Worm (Caenorhabditis elegans): ENCODE measurements around the gene gpa-10.

- TF ChIP-seq hmg-4 (GFP tag; optimal IDR thresholded peaks at IDR 0.05) (no peak), ama-1 (optimal IDR thresholded peaks at IDR 0.05) (no peak), tbx-11 (GFP tag; IDR thresholded peaks at IDR 0.05) (no peak), ets-7 (tag; optimal IDR thresholded peaks at IDR 0.05) (no peak), aly-1 (tag; optimal IDR thresholded peaks at IDR 0.05) (no peak), ceh-36 (tag; optimal IDR thresholded peaks at IDR 0.05) (no peak), F13C5.2 (tag; optimal IDR thresholded peaks at IDR 0.05) (no peak), pes-1 (GFP tag; IDR thresholded peaks at IDR 0.05) (no peak), flt-1 (GFP tag; IDR thresholded peaks at IDR 0.05) (no peak), tra-4 (tag; optimal IDR thresholded peaks at IDR 0.05) (no peak), ceh-13 (GFP tag; optimal IDR thresholded peaks at IDR 0.05) (no peak), tbx-37 (GFP tag; conservative IDR thresholded peaks at IDR 0.05) (no peak), hnd-1 (tag; optimal IDR thresholded peaks at IDR 0.05) (no peak)
These were observed 26.4 kb upstream of the gpa-10 start, which contains the start of gene unc-70 for ce11 chrV:6881038-6881437.
